Worm (Caenorhabditis elegans) whole organism, mixed stage, embryonic: ENCODE results near the gene Y70C5C.1.

Experiments
- lin-13 ChIP-seq: fragments of 150-350 bp; optimal IDR thresholded peaks from 2 replicates; lab custom pipeline; 2014; ENCODE audit warnings: missing biosample characterization, missing genetic modification characterization
- pha-4 ChIP-seq: fragments of 150-350 bp; optimal IDR thresholded peaks from 2 replicates; lab custom pipeline; 2018; ENCODE audit warnings: missing biosample characterization, missing genetic modification reagents, missing genetic modification characterization
- unc-39 ChIP-seq: fragments of 150-350 bp; optimal IDR thresholded peaks from 2 replicates; lab custom pipeline; 2014; ENCODE audit warnings: missing biosample characterization, missing genetic modification characterization

DNA sequence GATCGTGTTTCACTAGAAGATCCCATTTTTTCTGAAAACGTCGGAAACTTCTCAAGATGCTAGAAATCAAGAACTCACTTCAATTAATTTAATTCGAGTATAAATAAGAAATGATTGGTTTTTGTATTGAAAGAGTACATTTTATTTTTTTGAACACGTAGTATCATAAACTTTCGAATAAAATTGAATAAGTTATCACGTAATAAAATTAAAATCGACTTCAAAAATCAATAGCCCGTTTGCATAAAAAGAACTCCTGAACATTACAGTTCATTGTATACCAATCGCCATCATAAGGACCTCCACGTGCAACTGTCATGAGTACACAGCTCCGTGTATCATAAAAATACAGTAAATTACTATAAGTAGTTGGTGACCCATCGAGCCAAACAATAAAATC, 33.7 kb downstream of the Y70C5C.1 start, which contains the start of gene T25E12.16:
- TF ChIP-seq unc-39 (tag; lab: Kevin White, UChicago) (no peak), lin-13 (tag; lab: Kevin White, UChicago) (no peak), pha-4 (tag; lab: Kevin White, UChicago) (no peak)
